Fruit fly (Drosophila melanogaster): Measurements from ENCODE around the gene Sap-r.

Gene Sap-r

DNA sequence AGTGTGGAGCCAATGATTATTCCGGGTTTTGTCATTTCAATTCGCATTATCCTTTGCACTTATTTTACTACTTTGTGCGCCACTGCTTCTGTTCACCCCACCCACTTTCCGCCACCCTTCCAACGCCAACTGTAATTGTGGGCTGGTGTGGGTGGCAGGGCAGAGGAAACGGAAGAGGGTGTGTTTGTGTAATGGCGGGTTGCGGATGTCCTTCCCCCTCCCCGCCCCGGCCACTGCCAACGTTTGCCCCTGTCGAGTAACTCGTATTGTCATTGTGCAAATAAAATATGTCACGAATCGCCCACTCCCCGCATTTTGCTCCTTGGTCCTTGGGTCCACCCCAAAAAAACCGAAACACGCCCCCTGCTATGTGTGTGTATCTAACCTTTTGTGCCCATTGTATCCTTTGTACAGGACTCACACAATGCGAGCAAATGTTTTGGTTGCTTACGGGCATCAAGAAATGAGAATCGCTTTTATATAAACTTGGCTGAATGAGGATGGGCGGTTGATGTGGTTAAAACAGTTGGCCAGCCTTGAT lies 45.1 kb upstream of the Sap-r start (continued):
- peak in 1 of 2 experiments; percentile 3 for TF ChIP-seq bsh (GFP tag; optimal IDR thresholded peaks at IDR 0.05)
- no peak for TF ChIP-seq Hr3 (GFP tag; optimal IDR thresholded peaks at IDR 0.05)
- TF ChIP-seq trem (tag; optimal IDR thresholded peaks at IDR 0.05), result no peak
- no peak for TF ChIP-seq C15 (GFP tag; IDR thresholded peaks at IDR 0.05)
- TF ChIP-seq dmrt99B (tag; optimal IDR thresholded peaks at IDR 0.05), result peak; percentile 8
- TF ChIP-seq gcm2 (GFP tag; optimal IDR thresholded peaks at IDR 0.05), result no peak
- TF ChIP-seq danr (GFP tag; IDR thresholded peaks at IDR 0.05), result no peak
- TF ChIP-seq lmd (GFP tag; IDR thresholded peaks at IDR 0.05), result no peak
- no peak for TF ChIP-seq CG14710 (tag; optimal IDR thresholded peaks at IDR 0.05)
- TF ChIP-seq CG11560 (tag; IDR thresholded peaks at IDR 0.05), result no peak
- TF ChIP-seq jumu (GFP tag; optimal IDR thresholded peaks at IDR 0.05), result no peak
- peak; percentile 27 for TF ChIP-seq odd (GFP tag; optimal IDR thresholded peaks at IDR 0.05)
- no peak for TF ChIP-seq CG43689 (GFP tag; IDR thresholded peaks at IDR 0.05)
- TF ChIP-seq dati (GFP tag; IDR thresholded peaks at IDR 0.05), result no peak
- no peak for TF ChIP-seq CG1233 (GFP tag; optimal IDR thresholded peaks at IDR 0.05)
- TF ChIP-seq CG6272 (GFP tag; IDR thresholded peaks at IDR 0.05), result no peak
- TF ChIP-seq yki (optimal IDR thresholded peaks at IDR 0.05), result no peak
- no peak for TF ChIP-seq CG15479 (GFP tag; optimal IDR thresholded peaks at IDR 0.05)
- TF ChIP-seq CG4707 (GFP tag; optimal IDR thresholded peaks at IDR 0.05), result no peak
- TF ChIP-seq Mad (GFP tag; optimal IDR thresholded peaks at IDR 0.05), result no peak
- peak; percentile 47 for TF ChIP-seq tap (tag; optimal IDR thresholded peaks at IDR 0.05)
- TF ChIP-seq jing (GFP tag; optimal IDR thresholded peaks at IDR 0.05), result no peak
- no peak for TF ChIP-seq da (GFP tag; optimal IDR thresholded peaks at IDR 0.05)
- no peak for TF ChIP-seq lola (GFP tag; optimal IDR thresholded peaks at IDR 0.05)
- peak; percentile 27; the same call in 1 of the 3 replicates for TF ChIP-seq Optix (GFP tag; IDR thresholded peaks at IDR 0.05)
- peak; percentile 63 for TF ChIP-seq ewg (GFP tag; optimal IDR thresholded peaks at IDR 0.05)
- TF ChIP-seq pho (GFP tag; optimal IDR thresholded peaks at IDR 0.05), result no peak
- no peak for TF ChIP-seq CG14860 (GFP tag; IDR thresholded peaks at IDR 0.05; ENCODE audit: partially characterized antibody)
- no peak for TF ChIP-seq CG4328 (GFP tag; optimal IDR thresholded peaks at IDR 0.05)
- peak; percentile 79 for TF ChIP-seq Nf-YB (GFP tag; optimal IDR thresholded peaks at IDR 0.05)
- TF ChIP-seq CG5180 (GFP tag; optimal IDR thresholded peaks at IDR 0.05), result peak; percentile 8
- peak; percentile 28 for TF ChIP-seq fd64A (GFP tag; optimal IDR thresholded peaks at IDR 0.05)
- TF ChIP-seq hkb (optimal IDR thresholded peaks at IDR 0.05), result no peak
- TF ChIP-seq hkb (GFP tag; IDR thresholded peaks at IDR 0.05), result peak; percentile 63
- TF ChIP-seq twi (tag; optimal IDR thresholded peaks at IDR 0.05), result no peak
- no peak for TF ChIP-seq salm (tag; optimal IDR thresholded peaks at IDR 0.05)
- no peak for TF ChIP-seq Tbp (GFP tag; optimal IDR thresholded peaks at IDR 0.05)
- no peak for TF ChIP-seq fd96Cb (tag; optimal IDR thresholded peaks at IDR 0.05)
- peak; percentile 87 for TF ChIP-seq Nf-YC (tag; optimal IDR thresholded peaks at IDR 0.05)
- no peak for TF ChIP-seq CG11093 (GFP tag; IDR thresholded peaks at IDR 0.05)
- no peak for TF ChIP-seq ara (GFP tag; IDR thresholded peaks at IDR 0.05)
- TF ChIP-seq CG6689 (GFP tag; IDR thresholded peaks at IDR 0.05), result no peak
- TF ChIP-seq Dfd (GFP tag; optimal IDR thresholded peaks at IDR 0.05), result no peak
- TF ChIP-seq tup (GFP tag; optimal IDR thresholded peaks at IDR 0.05), result no peak
- no peak for TF ChIP-seq cad (GFP tag; optimal IDR thresholded peaks at IDR 0.05)
- TF ChIP-seq wek (GFP tag; optimal IDR thresholded peaks at IDR 0.05), result peak; percentile 25
- no peak for TF ChIP-seq HHEX (GFP tag; optimal IDR thresholded peaks at IDR 0.05)
- no peak for TF ChIP-seq run (tag; optimal IDR thresholded peaks at IDR 0.05)
- no peak for TF ChIP-seq CG7987 (GFP tag; optimal IDR thresholded peaks at IDR 0.05)
- TF ChIP-seq Deaf1 (tag; optimal IDR thresholded peaks at IDR 0.05), result peak; percentile 46
- TF ChIP-seq Sox102F (GFP tag; optimal IDR thresholded peaks at IDR 0.05), result no peak
- no peak for TF ChIP-seq CG17612 (GFP tag; IDR thresholded peaks at IDR 0.05)
